Worm (Caenorhabditis elegans) whole organism, L3 larva: Measurements from ENCODE around the gene Y39B6A.13.

ENCODE experiments used
- R02D3.7 ChIP-seq: fragments of 150-350 bp; optimal IDR thresholded peaks from 2 replicates; lab custom pipeline; 2014; ENCODE audit warnings: missing biosample characterization, missing genetic modification characterization
- ZK546.5 ChIP-seq: sonication (generic microtip); optimal IDR thresholded peaks from 2 replicates; lab custom pipeline; 2017; ENCODE audit warnings: missing biosample characterization, missing genetic modification characterization
- aly-2 ChIP-seq: fragments of 150-350 bp; optimal IDR thresholded peaks from 2 replicates; lab custom pipeline; 2014; ENCODE audit warnings: missing biosample characterization, missing genetic modification characterization
- ama-1 ChIP-seq: fragments of 150-350 bp; optimal IDR thresholded peaks from 2 replicates; lab custom pipeline; 2018
- ceh-16 ChIP-seq: sonication (generic microtip); optimal IDR thresholded peaks from 2 replicates; lab custom pipeline; 2017; ENCODE audit warnings: missing biosample characterization, missing genetic modification characterization
- ceh-28 ChIP-seq: fragments of 150-350 bp; optimal IDR thresholded peaks from 2 replicates; lab custom pipeline; 2014; ENCODE audit warnings: missing biosample characterization, missing genetic modification reagents, missing genetic modification characterization
- ceh-82 ChIP-seq: fragments of 150-350 bp; optimal IDR thresholded peaks from 2 replicates; lab custom pipeline; 2014; ENCODE audit warnings: missing biosample characterization, missing genetic modification characterization
- ceh-9 ChIP-seq: sonication (generic microtip); optimal IDR thresholded peaks from 2 replicates; lab custom pipeline; 2018; ENCODE audit warnings: missing biosample characterization, missing genetic modification characterization
- daf-12 ChIP-seq: fragments of 150-350 bp; optimal IDR thresholded peaks from 2 replicates; lab custom pipeline; 2014; ENCODE audit warnings: missing biosample characterization, missing genetic modification reagents, missing genetic modification characterization
- egl-27 ChIP-seq: sonication (generic microtip); optimal IDR thresholded peaks from 4 replicates; lab custom pipeline; 2017; ENCODE audit warnings: missing biosample characterization, missing genetic modification reagents, missing genetic modification characterization
- egl-5 ChIP-seq: fragments of 150-350 bp; optimal IDR thresholded peaks from 2 replicates; lab custom pipeline; 2017; ENCODE audit warnings: missing biosample characterization, missing genetic modification reagents, missing genetic modification characterization, inconsistent platforms
- elt-1 ChIP-seq: fragments of 150-350 bp; optimal IDR thresholded peaks from 2 replicates; lab custom pipeline; 2014; ENCODE audit warnings: missing biosample characterization, missing genetic modification characterization
- elt-2 ChIP-seq: sonication (generic microtip); optimal IDR thresholded peaks from 2 replicates; lab custom pipeline; 2016; ENCODE audit warnings: missing genetic modification reagents, mild to moderate bottlenecking, missing genetic modification characterization, missing compliant biosample characterization
- elt-3 ChIP-seq, 3 experiments: fragments of 150-350 bp in 1 of 3; sonication (generic microtip) in 2 of 3; optimal IDR thresholded peaks; 2 replicates in 2 of 3; 4 replicates in 1 of 3; lab custom pipeline; 2014 to 2017; ENCODE audit warnings: missing biosample characterization in 3 of 3, missing genetic modification characterization in 3 of 3
- eor-1 ChIP-seq, 2 experiments: fragments of 150-350 bp; optimal IDR thresholded peaks; 2 replicates each; lab custom pipeline; 2014 to 2018; ENCODE audit warnings: missing biosample characterization in 2 of 2, missing genetic modification characterization in 2 of 2
- fkh-10 ChIP-seq: sonication (generic microtip); optimal IDR thresholded peaks from 2 replicates; lab custom pipeline; 2017; ENCODE audit warnings: missing biosample characterization, missing genetic modification reagents, missing genetic modification characterization
- fkh-2 ChIP-seq: fragments of 150-350 bp; optimal IDR thresholded peaks from 2 replicates; lab custom pipeline; 2014; ENCODE audit warnings: missing biosample characterization, missing genetic modification reagents, missing genetic modification characterization
- fos-1 ChIP-seq: fragments of 150-350 bp; optimal IDR thresholded peaks from 2 replicates; lab custom pipeline; 2014; ENCODE audit warnings: missing biosample characterization, missing genetic modification characterization
- hmg-11 ChIP-seq: sonication (generic microtip); optimal IDR thresholded peaks from 2 replicates; lab custom pipeline; 2016; ENCODE audit warnings: missing genetic modification characterization, missing compliant biosample characterization
- jun-1 ChIP-seq: fragments of 150-350 bp; optimal IDR thresholded peaks from 2 replicates; lab custom pipeline; 2014; ENCODE audit warnings: missing biosample characterization, missing genetic modification reagents, missing genetic modification characterization
- lin-15B ChIP-seq: fragments of 150-350 bp; optimal IDR thresholded peaks from 2 replicates; lab custom pipeline; 2014; ENCODE audit warnings: missing biosample characterization, missing genetic modification characterization
- lin-39 ChIP-seq: fragments of 150-350 bp; optimal IDR thresholded peaks from 2 replicates; lab custom pipeline; 2018; ENCODE audit warnings: missing biosample characterization, missing genetic modification reagents, missing genetic modification characterization
- lsy-12 ChIP-seq: sonication (generic microtip); optimal IDR thresholded peaks from 2 replicates; lab custom pipeline; 2016; ENCODE audit warnings: mild to moderate bottlenecking, missing genetic modification characterization, missing compliant biosample characterization
- mdl-1 ChIP-seq: fragments of 150-350 bp; optimal IDR thresholded peaks from 2 replicates; lab custom pipeline; 2014; ENCODE audit warnings: missing biosample characterization, missing genetic modification characterization
- mml-1 ChIP-seq: fragments of 150-350 bp; sonication (generic microtip); optimal IDR thresholded peaks from 3 replicates; lab custom pipeline; 2014; ENCODE audit warnings: missing biosample characterization, missing genetic modification characterization
- nfya-1 ChIP-seq: sonication (generic microtip); optimal IDR thresholded peaks from 2 replicates; lab custom pipeline; 2017; ENCODE audit warnings: missing genetic modification characterization, mild to moderate bottlenecking, missing compliant biosample characterization, antibody characterized with exemption, moderate library complexity; ENCODE audit not compliant: insufficient read depth
- nhr-11 ChIP-seq: fragments of 150-350 bp; optimal IDR thresholded peaks from 2 replicates; lab custom pipeline; 2014; ENCODE audit warnings: missing biosample characterization, missing genetic modification characterization
- nhr-12 ChIP-seq: fragments of 150-350 bp; optimal IDR thresholded peaks from 2 replicates; lab custom pipeline; 2014; ENCODE audit warnings: missing biosample characterization, missing genetic modification characterization
- nhr-23 ChIP-seq: fragments of 150-350 bp; optimal IDR thresholded peaks from 2 replicates; lab custom pipeline; 2014; ENCODE audit warnings: missing biosample characterization, missing genetic modification reagents, missing genetic modification characterization
- nhr-237 ChIP-seq: fragments of 150-350 bp; optimal IDR thresholded peaks from 2 replicates; lab custom pipeline; 2014; ENCODE audit warnings: missing biosample characterization, missing genetic modification characterization
- nhr-25 ChIP-seq: sonication (generic microtip); optimal IDR thresholded peaks from 2 replicates; lab custom pipeline; 2017; ENCODE audit warnings: missing biosample characterization, missing genetic modification characterization
- nhr-28 ChIP-seq: fragments of 150-350 bp; optimal IDR thresholded peaks from 2 replicates; lab custom pipeline; 2014; ENCODE audit warnings: missing biosample characterization, missing genetic modification characterization
- nhr-43 ChIP-seq: sonication (generic microtip); optimal IDR thresholded peaks from 2 replicates; lab custom pipeline; 2016; ENCODE audit warnings: mild to moderate bottlenecking, missing genetic modification characterization, missing compliant biosample characterization; ENCODE audit not compliant: poor library complexity, severe bottlenecking
- nhr-67 ChIP-seq: fragments of 150-350 bp; optimal IDR thresholded peaks from 2 replicates; lab custom pipeline; 2014; ENCODE audit warnings: missing biosample characterization, missing genetic modification characterization
- nhr-76 ChIP-seq: fragments of 150-350 bp; sonication (generic microtip); optimal IDR thresholded peaks from 5 replicates; lab custom pipeline; 2014; ENCODE audit warnings: missing biosample characterization, missing genetic modification characterization
- nhr-77 ChIP-seq: fragments of 150-350 bp; optimal IDR thresholded peaks from 2 replicates; lab custom pipeline; 2014; ENCODE audit warnings: missing biosample characterization, missing genetic modification characterization
- pha-4 ChIP-seq: fragments of 150-350 bp; optimal IDR thresholded peaks from 2 replicates; lab custom pipeline; 2014; ENCODE audit warnings: missing biosample characterization, missing genetic modification reagents, missing genetic modification characterization
- pqm-1 ChIP-seq: fragments of 150-350 bp; optimal IDR thresholded peaks from 2 replicates; lab custom pipeline; 2017; ENCODE audit warnings: missing biosample characterization, missing genetic modification characterization, inconsistent platforms
- sea-2 ChIP-seq: fragments of 150-350 bp; sonication (generic microtip); optimal IDR thresholded peaks from 4 replicates; lab custom pipeline; 2014; ENCODE audit warnings: missing biosample characterization, missing genetic modification reagents, missing genetic modification characterization
- skn-1 ChIP-seq: fragments of 150-350 bp; optimal IDR thresholded peaks from 2 replicates; lab custom pipeline; 2014; ENCODE audit warnings: missing biosample characterization, missing genetic modification characterization
- snpc-4 ChIP-seq: fragments of 150-350 bp; optimal IDR thresholded peaks from 2 replicates; lab custom pipeline; 2014; ENCODE audit warnings: missing biosample characterization, missing genetic modification characterization
- tbx-2 ChIP-seq: sonication (generic microtip); optimal IDR thresholded peaks from 2 replicates; lab custom pipeline; 2016; ENCODE audit warnings: mild to moderate bottlenecking, missing genetic modification characterization, missing compliant biosample characterization
- unc-39 ChIP-seq: sonication (generic microtip); optimal IDR thresholded peaks from 4 replicates; lab custom pipeline; 2017; ENCODE audit warnings: missing biosample characterization, missing genetic modification characterization
- unc-62 ChIP-seq: fragments of 150-350 bp; sonication (generic microtip); optimal IDR thresholded peaks from 4 replicates; lab custom pipeline; 2014; ENCODE audit warnings: missing biosample characterization, missing genetic modification reagents, missing genetic modification characterization
- zag-1 ChIP-seq: fragments of 150-350 bp; optimal IDR thresholded peaks from 2 replicates; lab custom pipeline; 2014; ENCODE audit warnings: missing biosample characterization, missing genetic modification characterization
- ztf-11 ChIP-seq: fragments of 150-350 bp; optimal IDR thresholded peaks from 2 replicates; lab custom pipeline; 2014; ENCODE audit warnings: missing biosample characterization, missing genetic modification characterization
- ztf-4 ChIP-seq: fragments of 150-350 bp; optimal IDR thresholded peaks from 2 replicates; lab custom pipeline; 2014; ENCODE audit warnings: missing biosample characterization, missing genetic modification characterization

Y39B6A.13 gene

DNA sequence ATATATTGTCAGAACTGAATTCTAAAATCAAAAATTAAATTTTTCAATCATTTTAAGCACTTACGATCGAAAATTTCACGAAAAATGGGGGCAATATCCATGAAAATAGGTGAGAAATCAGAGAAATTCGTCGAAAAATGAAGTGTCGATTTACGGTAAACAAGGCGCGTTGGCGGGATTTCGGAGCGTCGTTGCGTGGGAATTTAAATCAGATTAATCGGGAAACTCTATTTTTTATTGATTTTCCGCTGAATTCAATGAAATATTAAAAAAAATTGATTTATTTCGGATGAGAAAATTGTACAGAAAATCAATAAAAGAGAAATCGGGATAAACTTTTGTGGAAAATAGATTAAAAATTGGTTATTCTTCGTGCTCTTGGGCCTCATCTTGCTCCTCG is at the start of gene Y39B6A.13:
TSS of gene Y39B6A.13 (minus strand) at position 166 of the 400 bp plus-strand sequence.
- TF ChIP-seq elt-2 (no peak), egl-5 (peak; percentile 28), ceh-28 (tag; lab: Kevin White, UChicago) (peak; percentile 74), R02D3.7 (peak; percentile 95), nfya-1 (peak; percentile 23), jun-1 (no peak), hmg-11 (peak; percentile 57), fkh-10 (no peak), lin-15B (tag; lab: Kevin White, UChicago) (peak; percentile 29), pha-4 (peak; percentile 42)
- TF ChIP-seq, all 47 proteins: peak for 7

DNA sequence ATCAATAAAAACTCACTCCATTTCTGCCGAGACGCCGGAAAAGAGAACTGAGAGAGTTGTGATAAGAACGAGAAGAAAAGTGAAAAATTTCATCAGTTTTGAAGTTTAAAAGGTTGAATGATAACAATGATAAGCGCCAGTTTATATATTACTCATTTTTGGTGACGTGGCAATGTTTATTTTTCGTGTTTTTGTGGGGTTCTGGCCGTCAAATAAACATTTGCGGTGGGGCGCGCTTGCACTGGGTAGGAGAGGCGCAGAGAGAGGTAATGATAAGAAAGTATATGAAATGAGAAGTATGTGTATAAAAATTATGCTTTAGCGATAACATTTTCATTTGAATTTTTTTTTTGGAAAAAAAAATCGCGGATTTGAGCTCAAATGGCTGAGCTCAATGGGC is 39.4 kb upstream of the Y39B6A.13 start, which contains the start of gene Y39B6A.5:
TSS of gene Y39B6A.5 (minus strand) at position 214 of the 400 bp plus-strand sequence.
- TF ChIP-seq hmg-11 (peak; percentile 15), R02D3.7 (no peak), nhr-77 (no peak), tbx-2 (tag; lab: Kevin White, UChicago) (no peak), fkh-10 (no peak), ZK546.5 (no peak), nhr-12 (tag; lab: Kevin White, UChicago) (no peak), mml-1 (no peak), aly-2 (no peak), nhr-25 (tag; lab: Kevin White, UChicago) (no peak), egl-27 (tag; lab: Kevin White, UChicago) (no peak), nhr-76 (no peak), nhr-67 (tag; lab: Kevin White, UChicago) (no peak), ztf-11 (tag; lab: Kevin White, UChicago) (no peak), nhr-43 (no peak), unc-39 (tag; lab: Kevin White, UChicago) (no peak), daf-12 (tag; lab: Kevin White, UChicago) (no peak), elt-2 (peak; percentile 100), lin-15B (tag; lab: Kevin White, UChicago) (peak; percentile 2), zag-1 (tag; lab: Kevin White, UChicago) (no peak), ama-1 (lab: Kevin White, UChicago) (no peak), nhr-28 (no peak), nhr-23 (tag; lab: Kevin White, UChicago) (no peak), ztf-4 (tag; lab: Kevin White, UChicago) (no peak), ceh-9 (tag; lab: Kevin White, UChicago) (no peak), pha-4 (peak; percentile 100), ceh-28 (tag; lab: Kevin White, UChicago) (peak; percentile 54), lsy-12 (tag; lab: Kevin White, UChicago) (no peak), elt-3 (tag; optimal IDR thresholded peaks at IDR 0.05; lab: Kevin White, UChicago) (no peak), unc-62 (GFP tag; lab: Kevin White, UChicago) (no peak), fos-1 (tag; lab: Kevin White, UChicago) (peak; percentile 69), egl-5 (no peak), mdl-1 (tag; lab: Kevin White, UChicago) (no peak), nfya-1 (no peak), skn-1 (tag; lab: Kevin White, UChicago) (peak; percentile 46), eor-1 (tag; optimal IDR thresholded peaks at IDR 0.05; lab: Kevin White, UChicago) (no peak), nhr-237 (tag; lab: Kevin White, UChicago) (no peak), elt-1 (tag; lab: Kevin White, UChicago) (no peak), snpc-4 (peak; percentile 61), nhr-11 (tag; lab: Kevin White, UChicago) (no peak), pqm-1 (peak; percentile 94), lin-39 (no peak), ceh-82 (tag; lab: Kevin White, UChicago) (no peak), jun-1 (peak; percentile 96), ceh-16 (tag; lab: Kevin White, UChicago) (no peak), sea-2 (GFP tag; lab: Kevin White, UChicago) (no peak), fkh-2 (tag; lab: Kevin White, UChicago) (no peak)
- TF ChIP-seq, all 47 proteins: peak for 10
